Fruit fly (Drosophila melanogaster): ENCODE results near the gene Prx3.

DNA sequence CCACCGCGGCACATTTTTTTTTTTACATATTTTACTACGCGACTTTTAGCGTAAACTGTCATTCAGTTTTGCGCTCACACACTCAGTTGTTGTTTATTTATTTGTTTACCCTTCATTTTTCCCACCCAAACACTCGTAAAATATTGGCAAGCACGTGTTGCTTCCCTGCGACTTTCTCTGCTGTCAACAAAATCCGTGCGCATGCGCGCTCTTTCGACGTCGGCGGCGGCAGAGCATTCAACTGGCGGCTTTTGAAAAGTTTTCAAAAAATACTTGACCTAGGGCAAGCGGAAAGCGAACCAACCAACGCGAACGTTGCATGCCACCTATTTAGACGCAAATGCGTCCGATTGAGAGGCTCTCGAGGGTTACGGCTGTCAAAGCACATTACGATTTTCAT, 39.5 kb downstream of the Prx3 start:
- peak; percentile 82 for TF ChIP-seq CG12605 (GFP tag; IDR thresholded peaks at IDR 0.05)
- no peak for TF ChIP-seq D1 (tag; optimal IDR thresholded peaks at IDR 0.05)
- no peak for TF ChIP-seq CG9948 (tag; optimal IDR thresholded peaks at IDR 0.05)
- TF ChIP-seq EcR (GFP tag; optimal IDR thresholded peaks at IDR 0.05) = no peak
- no peak for TF ChIP-seq CG17806 (tag; optimal IDR thresholded peaks at IDR 0.05)
- no peak for TF ChIP-seq CG10348 (GFP tag; IDR thresholded peaks at IDR 0.05)
- no peak for TF ChIP-seq fd96Ca (GFP tag; IDR thresholded peaks at IDR 0.05)
- TF ChIP-seq CG13204 (GFP tag; optimal IDR thresholded peaks at IDR 0.05) = no peak
- no peak for TF ChIP-seq Ets98B (GFP tag; IDR thresholded peaks at IDR 0.05)
- TF ChIP-seq Pif1A (GFP tag; optimal IDR thresholded peaks at IDR 0.05) = no peak
- no peak for TF ChIP-seq CG8301 (tag; optimal IDR thresholded peaks at IDR 0.05)
- TF ChIP-seq CG32121 (GFP tag; IDR thresholded peaks at IDR 0.05) = no peak

Data from whole organism, pupa.